Worm (Caenorhabditis elegans) whole organism, L1 larva: Measurements from ENCODE around the gene T07E3.2.
A peak's percentile ranks its signal among the peaks of the same experiment; 100 is the strongest.

ENCODE experiments used
- C16A3.4 ChIP-seq: fragments of 150-350 bp; optimal IDR thresholded peaks from 2 replicates; lab custom pipeline; 2014; ENCODE audit warnings: missing biosample characterization, missing genetic modification characterization
- F16B12.6 ChIP-seq: fragments of 150-350 bp; optimal IDR thresholded peaks from 2 replicates; lab custom pipeline; 2014; ENCODE audit warnings: missing biosample characterization, missing genetic modification characterization
- aha-1 ChIP-seq: fragments of 150-350 bp; optimal IDR thresholded peaks from 2 replicates; lab custom pipeline; 2014; ENCODE audit warnings: missing biosample characterization, missing genetic modification characterization
- aly-2 ChIP-seq: fragments of 150-350 bp; optimal IDR thresholded peaks from 2 replicates; lab custom pipeline; 2014; ENCODE audit warnings: missing biosample characterization, missing genetic modification characterization
- blmp-1 ChIP-seq: fragments of 150-350 bp; optimal IDR thresholded peaks from 2 replicates; lab custom pipeline; 2014; ENCODE audit warnings: missing biosample characterization, missing genetic modification characterization
- ceh-8 ChIP-seq: fragments of 200-800 bp; sonication (Bioruptor generic); optimal IDR thresholded peaks from 2 replicates; lab custom pipeline; 2018; ENCODE audit warnings: mild to moderate bottlenecking, missing genetic modification characterization, moderate library complexity, missing compliant biosample characterization
- ceh-82 ChIP-seq, 3 experiments: fragments of 150-350 bp in 1 of 3; sonication (generic microtip) in 2 of 3; optimal IDR thresholded peaks; 2 replicates each; lab custom pipeline; 2014 to 2017; ENCODE audit warnings: missing biosample characterization in 3 of 3, missing genetic modification characterization in 3 of 3
- ces-1 ChIP-seq: fragments of 150-350 bp; optimal IDR thresholded peaks from 2 replicates; lab custom pipeline; 2014; ENCODE audit warnings: missing biosample characterization, missing genetic modification reagents, missing genetic modification characterization
- dpl-1 ChIP-seq, 3 experiments: fragments of 150-350 bp in 2 of 3; sonication (generic microtip) in 1 of 3; optimal IDR thresholded peaks; 2 replicates each; lab custom pipeline; 2014 to 2017; ENCODE audit warnings: missing biosample characterization in 3 of 3, missing genetic modification characterization in 3 of 3, missing genetic modification reagents in 3 of 3
- dsc-1 ChIP-seq: sonication (generic microtip); optimal IDR thresholded peaks from 2 replicates; lab custom pipeline; 2016; ENCODE audit warnings: mild to moderate bottlenecking, missing genetic modification characterization, missing compliant biosample characterization
- efl-1 ChIP-seq, 4 experiments: fragments of 150-350 bp; optimal IDR thresholded peaks in 3 of 4; peaks in 1 of 4; 1 replicate in 1 of 4; 2 replicates in 3 of 4; lab custom pipeline; 2014; ENCODE audit warnings: missing biosample characterization in 2 of 4, missing genetic modification characterization in 2 of 4, missing genetic modification reagents in 2 of 4
- efl-3 ChIP-seq: fragments of 200-800 bp; sonication (Bioruptor generic); optimal IDR thresholded peaks from 2 replicates; lab custom pipeline; 2018; ENCODE audit warnings: mild to moderate bottlenecking, missing genetic modification characterization, missing compliant biosample characterization
- elt-2 ChIP-seq: sonication (generic microtip); optimal IDR thresholded peaks from 2 replicates; lab custom pipeline; 2016; ENCODE audit warnings: missing genetic modification characterization, mild to moderate bottlenecking, inconsistent platforms, missing compliant biosample characterization, missing genetic modification reagents
- ets-5 ChIP-seq: fragments of 200-800 bp; sonication (Bioruptor generic); IDR thresholded peaks from 2 replicates; pipeline ENCODE4 v1.3.6; 2022; ENCODE audit warnings: missing genetic modification characterization, missing compliant biosample characterization
- fkh-8 ChIP-seq: sonication (generic microtip); optimal IDR thresholded peaks from 2 replicates; lab custom pipeline; 2016; ENCODE audit warnings: mild to moderate bottlenecking, missing genetic modification characterization, missing compliant biosample characterization
- fos-1 ChIP-seq: fragments of 150-350 bp; optimal IDR thresholded peaks from 2 replicates; lab custom pipeline; 2014; ENCODE audit warnings: missing biosample characterization, missing genetic modification characterization
- hlh-17 ChIP-seq: fragments of 200-800 bp; sonication (Bioruptor generic); optimal IDR thresholded peaks from 2 replicates; lab custom pipeline; 2018; ENCODE audit warnings: missing genetic modification characterization, mild to moderate bottlenecking, missing compliant biosample characterization, moderate library complexity, borderline replicate concordance
- hlh-4 ChIP-seq: sonication (generic microtip); optimal IDR thresholded peaks from 2 replicates; lab custom pipeline; 2016; ENCODE audit warnings: mild to moderate bottlenecking, missing genetic modification characterization, missing compliant biosample characterization
- lin-14 ChIP-seq: fragments of 200-800 bp; sonication (Bioruptor generic); optimal IDR thresholded peaks from 2 replicates; lab custom pipeline; 2018; ENCODE audit warnings: mild to moderate bottlenecking, missing genetic modification characterization, moderate library complexity, missing compliant biosample characterization
- lin-15B ChIP-seq: fragments of 150-350 bp; sonication (generic microtip); optimal IDR thresholded peaks from 3 replicates; lab custom pipeline; 2014; ENCODE audit warnings: missing biosample characterization, missing genetic modification characterization
- lin-35 ChIP-seq, 2 experiments: fragments of 150-350 bp; optimal IDR thresholded peaks; 2 replicates each; lab custom pipeline; 2014; ENCODE audit warnings: missing biosample characterization in 2 of 2, missing genetic modification characterization in 2 of 2, missing genetic modification reagents in 2 of 2
- lir-3 ChIP-seq: sonication (generic microtip); optimal IDR thresholded peaks from 2 replicates; lab custom pipeline; 2016; ENCODE audit warnings: mild to moderate bottlenecking, missing genetic modification characterization, moderate library complexity, missing compliant biosample characterization; ENCODE audit not compliant: poor library complexity
- mdl-1 ChIP-seq, 2 experiments: fragments of 150-350 bp; optimal IDR thresholded peaks; 2 replicates each; lab custom pipeline; 2014 to 2017; ENCODE audit warnings: missing biosample characterization in 2 of 2, missing genetic modification characterization in 2 of 2, inconsistent platforms in 1 of 2
- mep-1 ChIP-seq: fragments of 150-350 bp; optimal IDR thresholded peaks from 2 replicates; lab custom pipeline; 2014; ENCODE audit warnings: missing biosample characterization, missing genetic modification characterization
- nhr-19 ChIP-seq: fragments of 200-800 bp; sonication (Bioruptor generic); conservative IDR thresholded peaks from 2 replicates; pipeline ENCODE4 v1.3.6; 2022; ENCODE audit warnings: missing genetic modification characterization, missing compliant biosample characterization
- nhr-47 ChIP-seq: sonication (generic microtip); optimal IDR thresholded peaks from 2 replicates; lab custom pipeline; 2016; ENCODE audit warnings: mild to moderate bottlenecking, missing genetic modification characterization, moderate library complexity, missing compliant biosample characterization
- nhr-71 ChIP-seq: sonication (generic microtip); optimal IDR thresholded peaks from 2 replicates; lab custom pipeline; 2016; ENCODE audit warnings: mild to moderate bottlenecking, missing genetic modification characterization, moderate library complexity, missing compliant biosample characterization
- nhr-77 ChIP-seq: fragments of 150-350 bp; optimal IDR thresholded peaks from 2 replicates; lab custom pipeline; 2014; ENCODE audit warnings: missing biosample characterization, missing genetic modification characterization
- nhr-84 ChIP-seq: sonication (generic microtip); optimal IDR thresholded peaks from 2 replicates; lab custom pipeline; 2017; ENCODE audit warnings: missing biosample characterization, missing genetic modification characterization
- nhr-85 ChIP-seq: sonication (generic microtip); peaks from one replicate; lab custom pipeline; 2016; ENCODE audit warnings: missing genetic modification characterization, inconsistent platforms, missing compliant biosample characterization
- nhr-90 ChIP-seq: sonication (generic microtip); optimal IDR thresholded peaks from 2 replicates; lab custom pipeline; 2016; ENCODE audit warnings: mild to moderate bottlenecking, missing genetic modification characterization, missing compliant biosample characterization; ENCODE audit not compliant: poor library complexity
- pag-3 ChIP-seq: sonication (generic microtip); optimal IDR thresholded peaks from 2 replicates; lab custom pipeline; 2017; ENCODE audit warnings: missing genetic modification characterization, mild to moderate bottlenecking, missing compliant biosample characterization, antibody characterized with exemption, borderline replicate concordance; ENCODE audit not compliant: insufficient read depth
- pax-3 ChIP-seq: fragments of 200-800 bp; sonication (Bioruptor generic); optimal IDR thresholded peaks from 2 replicates; lab custom pipeline; 2018; ENCODE audit warnings: mild to moderate bottlenecking, missing genetic modification characterization, moderate library complexity, missing compliant biosample characterization
- pqm-1 ChIP-seq: sonication (generic microtip); optimal IDR thresholded peaks from 3 replicates; lab custom pipeline; 2017; ENCODE audit warnings: missing biosample characterization, missing genetic modification characterization
- rnt-1 ChIP-seq: sonication (generic microtip); optimal IDR thresholded peaks from 2 replicates; lab custom pipeline; 2016; ENCODE audit warnings: mild to moderate bottlenecking, missing genetic modification characterization, moderate library complexity, missing compliant biosample characterization
- skn-1 ChIP-seq: fragments of 150-350 bp; optimal IDR thresholded peaks from 2 replicates; lab custom pipeline; 2014; ENCODE audit warnings: missing biosample characterization, missing genetic modification characterization
- snpc-4 ChIP-seq: fragments of 150-350 bp; optimal IDR thresholded peaks from 2 replicates; lab custom pipeline; 2014; ENCODE audit warnings: missing biosample characterization, missing genetic modification characterization
- snu-23 ChIP-seq: sonication (generic microtip); optimal IDR thresholded peaks from 2 replicates; lab custom pipeline; 2016; ENCODE audit warnings: missing genetic modification characterization, missing compliant biosample characterization
- sptf-1 ChIP-seq: fragments of 150-350 bp; optimal IDR thresholded peaks from 2 replicates; lab custom pipeline; 2014; ENCODE audit warnings: missing biosample characterization, missing genetic modification characterization
- sup-37 ChIP-seq: fragments of 200-800 bp; sonication (Bioruptor generic); optimal IDR thresholded peaks from 2 replicates; lab custom pipeline; 2018; ENCODE audit warnings: mild to moderate bottlenecking, missing genetic modification characterization, missing compliant biosample characterization
- tlp-1 ChIP-seq: fragments of 150-350 bp; optimal IDR thresholded peaks from 2 replicates; lab custom pipeline; 2014; ENCODE audit warnings: missing biosample characterization, missing genetic modification characterization
- unc-130 ChIP-seq: fragments of 150-350 bp; optimal IDR thresholded peaks from 2 replicates; lab custom pipeline; 2017; ENCODE audit warnings: missing biosample characterization, missing genetic modification characterization, inconsistent platforms
- unc-62 ChIP-seq: fragments of 150-350 bp; optimal IDR thresholded peaks from 2 replicates; lab custom pipeline; 2014; ENCODE audit warnings: missing biosample characterization, missing genetic modification reagents, missing genetic modification characterization
- unc-86 ChIP-seq: sonication (generic microtip); optimal IDR thresholded peaks from 2 replicates; lab custom pipeline; 2016; ENCODE audit warnings: missing genetic modification characterization, missing compliant biosample characterization
- xbp-1 ChIP-seq: sonication (generic microtip); optimal IDR thresholded peaks from 2 replicates; lab custom pipeline; 2016; ENCODE audit warnings: missing genetic modification characterization, missing compliant biosample characterization
- ztf-4 ChIP-seq: fragments of 150-350 bp; optimal IDR thresholded peaks from 2 replicates; lab custom pipeline; 2014; ENCODE audit warnings: missing biosample characterization, missing genetic modification characterization

Gene T07E3.2

DNA sequence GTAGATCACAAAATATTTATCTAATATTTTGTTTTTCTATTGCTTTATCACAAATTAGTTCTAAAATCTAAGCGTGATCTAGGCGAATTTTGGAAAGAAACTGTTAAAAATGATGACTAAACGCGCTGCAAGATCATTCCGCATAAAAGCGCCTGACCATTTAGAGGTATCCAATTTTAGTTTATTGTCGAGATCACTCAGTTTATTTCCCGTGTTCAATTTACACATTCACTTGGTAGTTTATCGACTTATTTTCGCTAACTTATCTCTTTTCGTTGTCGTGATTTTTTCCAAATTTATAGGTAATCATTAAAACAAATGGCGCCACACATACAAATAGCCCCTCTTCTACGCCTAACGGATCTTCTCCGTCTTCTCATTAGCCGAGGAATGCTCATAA, at the start of gene T07E3.2:
T07E3.2 (plus strand) TSS at position 301 of the 400 bp plus-strand sequence.
- TF ChIP-seq dsc-1 (no peak), unc-130 (tag; lab: Kevin White, UChicago) (peak; percentile 10)

DNA sequence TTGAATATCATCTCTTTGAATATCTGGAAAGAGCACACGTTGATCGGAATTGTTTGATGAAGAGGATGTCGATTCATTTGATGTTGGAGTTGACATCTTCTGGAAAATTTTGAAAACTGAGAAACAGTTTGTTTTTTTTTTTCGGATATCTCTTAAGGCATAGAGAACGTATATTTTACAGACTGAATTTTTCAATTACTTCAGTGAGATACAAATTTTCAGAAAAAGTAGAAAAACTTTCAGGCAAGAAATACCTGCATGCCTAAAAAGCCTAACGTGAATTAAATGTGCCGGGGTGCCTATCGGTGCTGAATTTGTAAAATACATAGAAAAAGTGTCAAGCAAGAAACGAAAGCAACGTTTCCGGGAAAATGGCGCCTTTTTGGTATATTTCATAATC, 49.8 kb upstream of the T07E3.2 start, which contains the start of gene zak-1:
zak-1 (minus strand) TSS at position 101 of the 400 bp plus-strand sequence.
- TF ChIP-seq pag-3 (tag; lab: Kevin White, UChicago) (no peak), mdl-1 (tag; optimal IDR thresholded peaks at IDR 0.05; lab: Kevin White, UChicago) (no peak), nhr-77 (tag; lab: Kevin White, UChicago) (no peak), sup-37 (GFP tag; lab: Kevin White, UChicago) (no peak), tlp-1 (tag; lab: Kevin White, UChicago) (no peak), sptf-1 (tag; lab: Kevin White, UChicago) (no peak), pax-3 (no peak), hlh-4 (tag; lab: Kevin White, UChicago) (no peak), ceh-8 (GFP tag; lab: Kevin White, UChicago) (no peak), efl-3 (GFP tag; lab: Kevin White, UChicago) (no peak), ceh-82 (tag; optimal IDR thresholded peaks at IDR 0.05; lab: Kevin White, UChicago) (no peak), pqm-1 (tag; lab: Kevin White, UChicago) (no peak), nhr-90 (tag; lab: Kevin White, UChicago) (no peak)

DNA sequence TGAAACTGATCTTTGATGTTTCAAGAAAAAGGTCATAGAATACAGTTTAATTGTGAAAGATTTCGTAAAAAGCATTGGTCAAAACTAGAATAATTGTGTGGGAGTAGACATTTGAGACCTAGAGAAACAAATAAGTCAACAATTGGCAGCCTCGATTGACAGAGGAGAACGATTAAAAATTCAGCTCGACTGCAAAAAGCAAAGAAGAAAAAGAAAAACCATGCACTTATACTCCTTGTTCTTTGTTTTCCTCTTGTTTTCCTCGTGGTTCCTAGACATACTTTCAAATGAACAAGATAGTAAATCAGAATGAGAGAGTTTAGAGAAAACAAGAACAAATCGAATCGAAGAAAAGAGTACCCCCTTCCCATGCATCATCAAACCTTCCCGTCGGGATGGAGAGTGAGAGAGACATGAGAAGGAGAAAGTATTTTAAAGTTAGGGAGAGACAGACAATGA, 49.1 kb upstream of the T07E3.2 start:
- no peak for TF ChIP-seq pax-3
- TF ChIP-seq aha-1 (tag; lab: Kevin White, UChicago): no peak
- TF ChIP-seq hlh-17 (GFP tag; lab: Kevin White, UChicago): no peak
- peak; percentile 42 for TF ChIP-seq nhr-19 (GFP tag; lab: Robert Waterston, UW)
- TF ChIP-seq nhr-90 (tag; lab: Kevin White, UChicago): peak; percentile 34
- TF ChIP-seq F16B12.6 (tag; lab: Kevin White, UChicago): no peak
- TF ChIP-seq mdl-1 (tag; optimal IDR thresholded peaks at IDR 0.05; lab: Kevin White, UChicago): peak in 1 of 2 experiments; percentile 56
- TF ChIP-seq ets-5: no peak
- no peak for TF ChIP-seq unc-86 (tag; lab: Kevin White, UChicago)
- TF ChIP-seq sup-37 (GFP tag; lab: Kevin White, UChicago): no peak
- TF ChIP-seq mep-1 (tag; lab: Kevin White, UChicago): peak; percentile 76
- TF ChIP-seq nhr-77 (tag; lab: Kevin White, UChicago): no peak
- TF ChIP-seq lin-35 (GFP tag; optimal IDR thresholded peaks at IDR 0.05; lab: Kevin White, UChicago): peak; percentile 33 to 70
- TF ChIP-seq skn-1 (tag; lab: Kevin White, UChicago): no peak
- peak; percentile 83 for TF ChIP-seq lin-14
- TF ChIP-seq fkh-8: no peak
- TF ChIP-seq nhr-71 (tag; lab: Kevin White, UChicago): peak; percentile 70
- TF ChIP-seq dpl-1 (GFP tag; optimal IDR thresholded peaks at IDR 0.05; lab: Kevin White, UChicago): peak; percentile 36 to 45 (median 40)
- peak; percentile 78 for TF ChIP-seq snu-23 (GFP tag; lab: Kevin White, UChicago)
- peak; percentile 67 for TF ChIP-seq elt-2
- TF ChIP-seq ztf-4: no peak
- peak; percentile 5 for TF ChIP-seq nhr-47 (tag; lab: Kevin White, UChicago)
- TF ChIP-seq rnt-1: peak; percentile 39
- TF ChIP-seq nhr-84: no peak
- peak; percentile 11 for TF ChIP-seq lir-3 (tag; lab: Kevin White, UChicago)
- no peak for TF ChIP-seq unc-62 (GFP tag; lab: Kevin White, UChicago)
- TF ChIP-seq aly-2 (tag; lab: Kevin White, UChicago): no peak
- peak; percentile 42 for TF ChIP-seq C16A3.4
- TF ChIP-seq xbp-1 (tag; lab: Kevin White, UChicago): peak; percentile 29
- no peak for TF ChIP-seq sptf-1 (tag; lab: Kevin White, UChicago)
- peak; percentile 37 for TF ChIP-seq unc-130 (tag; lab: Kevin White, UChicago)
- TF ChIP-seq blmp-1 (tag; lab: Kevin White, UChicago): peak; percentile 92
- TF ChIP-seq pag-3 (tag; lab: Kevin White, UChicago): no peak
- peak in 1 of 3 experiments; percentile 9 for TF ChIP-seq ceh-82 (tag; optimal IDR thresholded peaks at IDR 0.05; lab: Kevin White, UChicago)
- peak; percentile 80 for TF ChIP-seq nhr-85 (tag; lab: Kevin White, UChicago)
- TF ChIP-seq fos-1 (tag; lab: Kevin White, UChicago): no peak
- no peak for TF ChIP-seq lin-15B (tag; lab: Kevin White, UChicago)
- peak; percentile 22 to 49 for TF ChIP-seq efl-1 (optimal IDR thresholded peaks at IDR 0.05; lab: Kevin White, UChicago)
- peak in 1 of 2 experiments; percentile 22 for TF ChIP-seq efl-1 (GFP tag; optimal IDR thresholded peaks at IDR 0.05 in 1 of 2; lab: Kevin White, UChicago)
- no peak for TF ChIP-seq ces-1 (GFP tag; lab: Kevin White, UChicago)
- no peak for TF ChIP-seq snpc-4 (tag; lab: Kevin White, UChicago)
